Worm (Caenorhabditis elegans): Measurements from ENCODE around the gene F52D10.4.
A peak's percentile ranks its signal among the peaks of the same experiment; 100 is the strongest.

ce11 chrX:11603234-11604108 is 13.8 kb upstream of the F52D10.4 start:
- TF ChIP-seq nhr-76 (tag; optimal IDR thresholded peaks at IDR 0.05) = no peak
- no peak for TF ChIP-seq unc-120 (tag; optimal IDR thresholded peaks at IDR 0.05; ENCODE audit: poor library complexity, severe bottlenecking)
- no peak for TF ChIP-seq elt-1 (tag; optimal IDR thresholded peaks at IDR 0.05; ENCODE audit: borderline replicate concordance, insufficient read depth)
- TF ChIP-seq pha-4 (tag; optimal IDR thresholded peaks at IDR 0.05) = no peak
- no peak for TF ChIP-seq lin-13 (tag; optimal IDR thresholded peaks at IDR 0.05)
- no peak for TF ChIP-seq unc-62 (GFP tag; optimal IDR thresholded peaks at IDR 0.05)
- peak; percentile 54 for TF ChIP-seq ceh-83 (GFP tag; optimal IDR thresholded peaks at IDR 0.05)
- peak; percentile 61 for TF ChIP-seq ces-1 (GFP tag; optimal IDR thresholded peaks at IDR 0.05)
- no peak for TF ChIP-seq hlh-1 (tag; optimal IDR thresholded peaks at IDR 0.05)
- TF ChIP-seq mab-5 (tag; optimal IDR thresholded peaks at IDR 0.05) = no peak
- no peak for TF ChIP-seq ztf-11 (tag; optimal IDR thresholded peaks at IDR 0.05)
- TF ChIP-seq elt-3 (tag; optimal IDR thresholded peaks at IDR 0.05) = no peak
- no peak for TF ChIP-seq lsy-2 (tag; optimal IDR thresholded peaks at IDR 0.05)
